Fruit fly (Drosophila melanogaster) whole organism, embryonic: ENCODE measurements around the gene CG15047.

Experiments used
- Atf-2 ChIP-seq: fragments of 200-800 bp; sonication (Bioruptor generic); optimal IDR thresholded peaks from 2 replicates; lab custom pipeline; 2016; ENCODE audit warnings: missing biosample characterization, missing genetic modification characterization
- CG10209 ChIP-seq: fragments of 200-800 bp; sonication (Bioruptor generic); optimal IDR thresholded peaks from 3 replicates; lab custom pipeline; 2017; ENCODE audit warnings: missing biosample characterization, mild to moderate bottlenecking, missing genetic modification characterization, missing genetic modification reagents
- CG10267 ChIP-seq: fragments of 200-800 bp; sonication (Bioruptor generic); optimal IDR thresholded peaks from 2 replicates; lab custom pipeline; 2018; ENCODE audit warnings: missing biosample characterization, mild to moderate bottlenecking, missing genetic modification characterization, moderate library complexity
- CG10979 ChIP-seq: fragments of 200-800 bp; sonication (Bioruptor generic); optimal IDR thresholded peaks from 2 replicates; lab custom pipeline; 2018; ENCODE audit warnings: missing biosample characterization, mild to moderate bottlenecking, missing genetic modification characterization, moderate library complexity
- CG11456 ChIP-seq: fragments of 200-800 bp; sonication (Bioruptor generic); IDR thresholded peaks from 3 replicates; pipeline ENCODE4 v1.3.6; 2022; ENCODE audit warnings: missing biosample characterization, missing genetic modification characterization
- CG11504 ChIP-seq: fragments of 200-800 bp; sonication (Bioruptor generic); optimal IDR thresholded peaks from 3 replicates; lab custom pipeline; 2019; ENCODE audit warnings: missing biosample characterization, mild to moderate bottlenecking, missing genetic modification characterization, moderate library complexity
- CG11695 ChIP-seq: fragments of 200-800 bp; sonication (Bioruptor generic); IDR thresholded peaks from 3 replicates; pipeline ENCODE4 v1.3.6; 2022; ENCODE audit warnings: missing biosample characterization, missing genetic modification characterization
- CG18476 ChIP-seq: fragments of 200-800 bp; sonication (Bioruptor generic); optimal IDR thresholded peaks from 2 replicates; lab custom pipeline; 2016; ENCODE audit warnings: missing biosample characterization, mild to moderate bottlenecking, missing genetic modification characterization
- CG2678 ChIP-seq: fragments of 200-800 bp; sonication (Bioruptor generic); optimal IDR thresholded peaks from 3 replicates; lab custom pipeline; 2019; ENCODE audit warnings: missing biosample characterization, mild to moderate bottlenecking, missing genetic modification characterization, moderate library complexity
- CG34376 ChIP-seq: fragments of 200-800 bp; sonication (Bioruptor generic); optimal IDR thresholded peaks from 2 replicates; lab custom pipeline; 2018; ENCODE audit warnings: missing biosample characterization, mild to moderate bottlenecking, missing genetic modification characterization
- CG3726 ChIP-seq: fragments of 200-800 bp; sonication (Bioruptor generic); IDR thresholded peaks from 3 replicates; pipeline ENCODE4, ENCODE4 v1.3.6; 2022; ENCODE audit warnings: missing biosample characterization, missing genetic modification characterization
- CG3838 ChIP-seq: fragments of 200-800 bp; sonication (Bioruptor generic); optimal IDR thresholded peaks from 3 replicates; lab custom pipeline; 2016; ENCODE audit warnings: missing biosample characterization, missing genetic modification characterization
- CG6175 ChIP-seq: fragments of 200-800 bp; sonication (Bioruptor generic); IDR thresholded peaks from 3 replicates; pipeline ENCODE4 v1.3.6; 2022; ENCODE audit warnings: missing biosample characterization, missing genetic modification characterization
- CG6689 ChIP-seq: fragments of 200-800 bp; sonication (Bioruptor generic); IDR thresholded peaks from 2 replicates; pipeline ENCODE4 v1.3.6; 2022; ENCODE audit warnings: missing biosample characterization, missing genetic modification characterization
- CG7745 ChIP-seq: fragments of 200-800 bp; sonication (Bioruptor generic); optimal IDR thresholded peaks from 2 replicates; lab custom pipeline; 2018; ENCODE audit warnings: missing biosample characterization, mild to moderate bottlenecking, missing genetic modification characterization, moderate library complexity
- CG9797 ChIP-seq: fragments of 200-800 bp; sonication (Bioruptor generic); optimal IDR thresholded peaks from 3 replicates; lab custom pipeline; 2018; ENCODE audit warnings: missing biosample characterization, mild to moderate bottlenecking, missing genetic modification characterization
- CkIIα-i1 ChIP-seq: fragments of 200-800 bp; sonication (Bioruptor generic); IDR thresholded peaks from 2 replicates; pipeline ENCODE4 v1.3.6; 2022; ENCODE audit warnings: missing biosample characterization, missing genetic modification characterization
- D19A ChIP-seq: fragments of 200-800 bp; optimal IDR thresholded peaks from 3 replicates; lab custom pipeline; 2019; ENCODE audit warnings: missing biosample characterization, mild to moderate bottlenecking, missing genetic modification characterization, moderate library complexity
- D19B ChIP-seq: fragments of 200-800 bp; sonication (Bioruptor generic); optimal IDR thresholded peaks from 2 replicates; lab custom pipeline; 2017; ENCODE audit warnings: missing biosample characterization, mild to moderate bottlenecking, missing genetic modification characterization
- Dip3 ChIP-seq: fragments of 200-800 bp; sonication (Bioruptor generic); optimal IDR thresholded peaks from 3 replicates; lab custom pipeline; 2016; ENCODE audit warnings: missing biosample characterization, missing genetic modification characterization
- Dref ChIP-seq: fragments of 200-800 bp; sonication (Bioruptor generic); IDR thresholded peaks from 2 replicates; pipeline ENCODE4 v1.3.6; 2022; ENCODE audit warnings: missing biosample characterization, missing genetic modification characterization
- E2f1 ChIP-seq: fragments of 200-800 bp; sonication (Bioruptor generic); IDR thresholded peaks from 2 replicates; pipeline ENCODE4 v1.3.6; 2022; ENCODE audit warnings: missing biosample characterization, missing genetic modification characterization
- Ets65A ChIP-seq: fragments of 200-800 bp; sonication (Bioruptor generic); peaks from one replicate; lab custom pipeline; 2016; ENCODE audit warnings: missing biosample characterization, missing genetic modification characterization
- GATAe ChIP-seq: fragments of 200-800 bp; sonication (Bioruptor generic); conservative IDR thresholded peaks from 2 replicates; pipeline ENCODE4 v1.3.6; 2022; ENCODE audit warnings: missing biosample characterization, missing genetic modification characterization
- Hsf ChIP-seq: fragments of 200-800 bp; sonication (Bioruptor generic); optimal IDR thresholded peaks from 3 replicates; lab custom pipeline; 2016; ENCODE audit warnings: missing biosample characterization, missing genetic modification characterization
- Mrtf ChIP-seq: fragments of 200-800 bp; sonication (Bioruptor generic); IDR thresholded peaks from 3 replicates; pipeline ENCODE4 v1.3.6; 2022; ENCODE audit warnings: missing biosample characterization, missing genetic modification characterization
- NFAT ChIP-seq: fragments of 200-800 bp; sonication (Bioruptor generic); IDR thresholded peaks from 2 replicates; pipeline ENCODE4 v1.3.6; 2022; ENCODE audit warnings: missing biosample characterization, missing genetic modification characterization
- Ravus ChIP-seq: fragments of 200-800 bp; sonication (Bioruptor generic); IDR thresholded peaks from 2 replicates; pipeline ENCODE4 v1.3.6; 2022; ENCODE audit warnings: missing biosample characterization, missing genetic modification characterization
- Scr ChIP-seq: fragments of 200-800 bp; sonication (Bioruptor generic); IDR thresholded peaks from 2 replicates; pipeline ENCODE4 v1.3.6; 2022; ENCODE audit warnings: missing biosample characterization, missing genetic modification characterization; ENCODE audit not compliant: partially characterized antibody
- Sin3A ChIP-seq: fragments of >200 bp; optimal IDR thresholded peaks from 2 replicates; lab custom pipeline; 2018
- Sox100B ChIP-seq: fragments of 200-800 bp; sonication (Bioruptor generic); optimal IDR thresholded peaks from 3 replicates; lab custom pipeline; 2018; ENCODE audit warnings: missing biosample characterization, mild to moderate bottlenecking, missing genetic modification characterization
- Vsx1 ChIP-seq: fragments of 200-800 bp; sonication (Bioruptor generic); optimal IDR thresholded peaks from 2 replicates; lab custom pipeline; 2017; ENCODE audit warnings: missing biosample characterization, mild to moderate bottlenecking, missing genetic modification characterization, missing genetic modification reagents
- ab ChIP-seq: fragments of 200-800 bp; sonication (Bioruptor generic); optimal IDR thresholded peaks from 2 replicates; lab custom pipeline; 2016; ENCODE audit warnings: missing biosample characterization, missing genetic modification characterization
- ase ChIP-seq: fragments of 200-800 bp; sonication (Bioruptor generic); IDR thresholded peaks from 3 replicates; pipeline ENCODE4 v1.3.6; 2022; ENCODE audit warnings: missing biosample characterization, missing genetic modification characterization
- caup ChIP-seq: fragments of 200-800 bp; sonication (Bioruptor generic); optimal IDR thresholded peaks from 3 replicates; lab custom pipeline; 2017; ENCODE audit warnings: missing biosample characterization, mild to moderate bottlenecking, missing genetic modification characterization, moderate library complexity; ENCODE audit not compliant: severe bottlenecking
- dan ChIP-seq: fragments of 200-800 bp; sonication (Bioruptor generic); IDR thresholded peaks from 2 replicates; pipeline ENCODE4 v1.3.6; 2022; ENCODE audit warnings: missing biosample characterization, missing genetic modification characterization
- ems ChIP-seq: fragments of 200-800 bp; sonication (Bioruptor generic); optimal IDR thresholded peaks from 3 replicates; lab custom pipeline; 2016; ENCODE audit warnings: missing biosample characterization, missing genetic modification characterization
- en ChIP-seq: fragments of 200-800 bp; sonication (Bioruptor generic); optimal IDR thresholded peaks from 2 replicates; lab custom pipeline; 2016; ENCODE audit warnings: missing biosample characterization, missing genetic modification characterization
- eve ChIP-seq, 2 experiments: fragments of >200 bp; optimal IDR thresholded peaks; 2 replicates each; lab custom pipeline; 2017; ENCODE audit warnings: missing biosample characterization in 2 of 2, missing genetic modification characterization in 2 of 2
- fu2 ChIP-seq: fragments of 200-800 bp; sonication (Bioruptor generic); optimal IDR thresholded peaks from 2 replicates; lab custom pipeline; 2016; ENCODE audit warnings: missing biosample characterization, missing genetic modification characterization
- klu ChIP-seq: fragments of 200-800 bp; sonication (Bioruptor generic); IDR thresholded peaks from 2 replicates; pipeline ENCODE4 v1.3.6; 2022; ENCODE audit warnings: missing biosample characterization, missing genetic modification characterization
- mam ChIP-seq: fragments of 200-800 bp; sonication (Bioruptor generic); optimal IDR thresholded peaks from 3 replicates; lab custom pipeline; 2016; ENCODE audit warnings: missing biosample characterization, missing genetic modification characterization
- nmo ChIP-seq: fragments of 200-800 bp; sonication (Bioruptor generic); optimal IDR thresholded peaks from 2 replicates; lab custom pipeline; 2018; ENCODE audit warnings: missing biosample characterization, mild to moderate bottlenecking, missing genetic modification characterization, moderate library complexity
- row ChIP-seq: fragments of 200-800 bp; sonication (Bioruptor generic); IDR thresholded peaks from 3 replicates; pipeline ENCODE4 v1.3.6; 2022; ENCODE audit warnings: missing biosample characterization, missing genetic modification characterization
- tio ChIP-seq: fragments of 200-800 bp; sonication (Bioruptor generic); optimal IDR thresholded peaks from 2 replicates; lab custom pipeline; 2017; ENCODE audit warnings: missing biosample characterization, missing genetic modification characterization, inconsistent platforms
- ttk ChIP-seq: fragments of 200-800 bp; sonication (Bioruptor generic); IDR thresholded peaks from 2 replicates; pipeline ENCODE4 v2.1.2; 2022; ENCODE audit warnings: missing biosample characterization, missing genetic modification characterization
- vvl ChIP-seq: fragments of 200-800 bp; sonication (Bioruptor generic); IDR thresholded peaks from 2 replicates; pipeline ENCODE4 v1.3.6; 2022; ENCODE audit warnings: missing biosample characterization, missing genetic modification characterization
- z ChIP-seq: fragments of 200-800 bp; sonication (Bioruptor generic); IDR thresholded peaks from 3 replicates; pipeline ENCODE4 v1.3.6; 2022; ENCODE audit warnings: missing biosample characterization, missing genetic modification characterization
- zfh2 ChIP-seq: fragments of 200-800 bp; sonication (Bioruptor generic); optimal IDR thresholded peaks from 2 replicates; lab custom pipeline; 2016; ENCODE audit warnings: missing biosample characterization, missing genetic modification characterization

The CG15047 gene

dm6 chrX:18491941-18492340, 36.5 kb upstream of the CG15047 start, which contains the start of gene CG15044 (continued):
- no peak for TF ChIP-seq CG11695 (GFP tag; lab: Robert Waterston, UW)
- no peak for TF ChIP-seq fu2 (GFP tag; lab: Kevin White, UChicago)

dm6 chrX:18494165-18494740, 34.2 kb upstream of the CG15047 start, which contains the start of gene CG15043:
CG15043 (minus strand) TSS chrX:18494168.
- no peak for TF ChIP-seq eve (GFP tag; optimal IDR thresholded peaks at IDR 0.05; lab: Kevin White, UChicago)
- TF ChIP-seq CG6175: 0 out of 3 replicates have a peak, but pooled peaks have one; percentile 49
- TF ChIP-seq Ravus (GFP tag; lab: Robert Waterston, UW): peak; percentile 6; the same call in 1 of the 2 replicates
- TF ChIP-seq nmo (GFP tag; lab: Kevin White, UChicago): peak; percentile 6
- no peak for TF ChIP-seq Scr (GFP tag; lab: Robert Waterston, UW)
- TF ChIP-seq CG10979 (tag; lab: Kevin White, UChicago): no peak
- 0 out of 2 replicates have a peak, but pooled peaks have one; percentile 34 for TF ChIP-seq ttk (GFP tag; lab: Robert Waterston, UW)
- peak; percentile 66 for TF ChIP-seq CG2678
- peak; percentile 55 for TF ChIP-seq zfh2 (GFP tag; lab: Kevin White, UChicago)
- no peak for TF ChIP-seq CG3838
- peak; percentile 73; the same call in 2 of the 3 replicates for TF ChIP-seq CG11456 (GFP tag; lab: Robert Waterston, UW)
- TF ChIP-seq CG3726 (GFP tag; lab: Robert Waterston, UW): no peak
- no peak for TF ChIP-seq Vsx1
- TF ChIP-seq klu (GFP tag; lab: Robert Waterston, UW): 0 out of 2 replicates have a peak, but pooled peaks have one; percentile 14
- TF ChIP-seq Ets65A (GFP tag; lab: Kevin White, UChicago): peak; percentile 63
- TF ChIP-seq Sin3A: no peak
- TF ChIP-seq D19B (GFP tag; lab: Kevin White, UChicago): peak; percentile 54
- TF ChIP-seq GATAe (GFP tag; lab: Robert Waterston, UW): peak; percentile 81
- no peak for TF ChIP-seq CG34376 (GFP tag; lab: Kevin White, UChicago)
- TF ChIP-seq caup (GFP tag; lab: Kevin White, UChicago): peak; percentile 52
- TF ChIP-seq Sox100B (GFP tag; lab: Kevin White, UChicago): no peak
- 0 out of 2 replicates have a peak, but pooled peaks have one; percentile 9 for TF ChIP-seq vvl (GFP tag; lab: Robert Waterston, UW)
- TF ChIP-seq Dref (GFP tag; lab: Robert Waterston, UW): no peak
- TF ChIP-seq CG9797 (GFP tag; lab: Kevin White, UChicago): no peak
- TF ChIP-seq CG10209 (GFP tag; lab: Kevin White, UChicago): peak; percentile 23
- TF ChIP-seq CkIIα-i1 (GFP tag; lab: Robert Waterston, UW): no peak
- TF ChIP-seq CG11504 (tag; lab: Kevin White, UChicago): peak; percentile 48
- TF ChIP-seq Dip3: peak; percentile 67
- no peak for TF ChIP-seq CG10267
- TF ChIP-seq CG6689 (GFP tag; lab: Robert Waterston, UW): peak; percentile 28; the same call in 1 of the 2 replicates
- TF ChIP-seq en: no peak
- peak; percentile 70 for TF ChIP-seq row (GFP tag; lab: Robert Waterston, UW)
- peak; percentile 36; the same call in 1 of the 2 replicates for TF ChIP-seq NFAT (GFP tag; lab: Robert Waterston, UW)
- no peak for TF ChIP-seq Atf-2 (GFP tag; lab: Kevin White, UChicago)
- TF ChIP-seq Hsf: peak; percentile 19
- TF ChIP-seq ase (GFP tag; lab: Robert Waterston, UW): peak; percentile 55; the same call in 1 of the 3 replicates
- TF ChIP-seq ems: no peak
- no peak for TF ChIP-seq CG7745 (tag; lab: Kevin White, UChicago)
- TF ChIP-seq D19A: peak; percentile 84
- TF ChIP-seq z (GFP tag; lab: Robert Waterston, UW): no peak
- no peak for TF ChIP-seq tio (GFP tag; lab: Kevin White, UChicago)
- peak; percentile 13 for TF ChIP-seq CG18476 (GFP tag; lab: Kevin White, UChicago)
- TF ChIP-seq Mrtf (GFP tag; lab: Robert Waterston, UW): 0 out of 3 replicates have a peak, but pooled peaks have one; percentile 33
- TF ChIP-seq ab (GFP tag; lab: Kevin White, UChicago): no peak
- peak; percentile 49 for TF ChIP-seq mam (GFP tag; lab: Kevin White, UChicago)
- TF ChIP-seq dan (GFP tag; lab: Robert Waterston, UW): no peak
- TF ChIP-seq E2f1: peak; percentile 49; the same call in 1 of the 2 replicates
